Worm (Caenorhabditis elegans) whole organism, late embryonic: Measurements from ENCODE around the gene tmem-24.

Experiments
- C08G9.2 ChIP-seq: sonication (generic microtip); optimal IDR thresholded peaks from 2 replicates; lab custom pipeline; 2016; ENCODE audit warnings: mild to moderate bottlenecking, missing genetic modification characterization, moderate library complexity, missing compliant biosample characterization
- T23F11.4 ChIP-seq: fragments of 200-800 bp; sonication (Bioruptor generic); optimal IDR thresholded peaks from 2 replicates; lab custom pipeline; 2018; ENCODE audit warnings: mild to moderate bottlenecking, missing genetic modification characterization, missing compliant biosample characterization
- Y22D7AL.16 ChIP-seq: sonication (generic microtip); optimal IDR thresholded peaks from 2 replicates; lab custom pipeline; 2016; ENCODE audit warnings: missing genetic modification characterization, missing compliant biosample characterization
- ahr-1 ChIP-seq: sonication (generic microtip); optimal IDR thresholded peaks from 2 replicates; lab custom pipeline; 2016; ENCODE audit warnings: missing genetic modification characterization, missing compliant biosample characterization
- ama-1 ChIP-seq: fragments of 150-350 bp; optimal IDR thresholded peaks from 2 replicates; lab custom pipeline; 2014
- ceh-14 ChIP-seq: sonication (generic microtip); optimal IDR thresholded peaks from 2 replicates; lab custom pipeline; 2016; ENCODE audit warnings: missing genotype, missing genetic modification characterization, missing compliant biosample characterization
- ceh-18 ChIP-seq: sonication (generic microtip); optimal IDR thresholded peaks from 2 replicates; lab custom pipeline; 2016; ENCODE audit warnings: missing genetic modification characterization, missing compliant biosample characterization
- ceh-22 ChIP-seq: sonication (generic microtip); optimal IDR thresholded peaks from 2 replicates; lab custom pipeline; 2017; ENCODE audit warnings: missing biosample characterization, missing genetic modification characterization
- ceh-24 ChIP-seq: sonication (generic microtip); optimal IDR thresholded peaks from 2 replicates; lab custom pipeline; 2016; ENCODE audit warnings: mild to moderate bottlenecking, missing genetic modification characterization, missing compliant biosample characterization
- ceh-30 ChIP-seq: fragments of 150-350 bp; optimal IDR thresholded peaks from 2 replicates; lab custom pipeline; 2014; ENCODE audit warnings: missing biosample characterization, missing genetic modification characterization
- ceh-31 ChIP-seq: sonication (generic microtip); optimal IDR thresholded peaks from 2 replicates; lab custom pipeline; 2016; ENCODE audit warnings: missing genetic modification characterization, missing compliant biosample characterization
- ceh-34 ChIP-seq: sonication (generic microtip); optimal IDR thresholded peaks from 2 replicates; lab custom pipeline; 2016; ENCODE audit warnings: mild to moderate bottlenecking, missing genetic modification characterization, missing compliant biosample characterization
- ceh-45 ChIP-seq: fragments of 200-800 bp; sonication (Bioruptor generic); IDR thresholded peaks from 2 replicates; pipeline ENCODE4 v1.3.6; 2022; ENCODE audit warnings: missing genetic modification reagents, missing genetic modification characterization, missing compliant biosample characterization
- ceh-48 ChIP-seq: sonication (generic microtip); optimal IDR thresholded peaks from 2 replicates; lab custom pipeline; 2016; ENCODE audit warnings: missing genetic modification characterization, inconsistent platforms, missing compliant biosample characterization
- ceh-9 ChIP-seq: sonication (generic microtip); optimal IDR thresholded peaks from 2 replicates; lab custom pipeline; 2016; ENCODE audit warnings: mild to moderate bottlenecking, missing genetic modification characterization, inconsistent platforms, missing compliant biosample characterization
- elt-2 ChIP-seq: sonication (generic microtip); optimal IDR thresholded peaks from 2 replicates; lab custom pipeline; 2016; ENCODE audit warnings: missing genetic modification reagents, missing genetic modification characterization, missing compliant biosample characterization
- elt-4 ChIP-seq: sonication (generic microtip); optimal IDR thresholded peaks from 2 replicates; lab custom pipeline; 2016; ENCODE audit warnings: missing genetic modification characterization, missing compliant biosample characterization
- eyg-1 ChIP-seq: sonication (generic microtip); optimal IDR thresholded peaks from 2 replicates; lab custom pipeline; 2016; ENCODE audit warnings: missing genotype, missing genetic modification characterization, missing compliant biosample characterization
- fax-1 ChIP-seq: sonication (generic microtip); optimal IDR thresholded peaks from 2 replicates; lab custom pipeline; 2016; ENCODE audit warnings: missing genotype, missing genetic modification characterization, missing compliant biosample characterization
- fkh-10 ChIP-seq: fragments of 150-350 bp; optimal IDR thresholded peaks from 2 replicates; lab custom pipeline; 2014; ENCODE audit warnings: missing biosample characterization, missing genetic modification reagents, missing genetic modification characterization
- fkh-6 ChIP-seq: sonication (generic microtip); optimal IDR thresholded peaks from 2 replicates; lab custom pipeline; 2016; ENCODE audit warnings: missing genetic modification characterization, missing compliant biosample characterization
- hlh-13 ChIP-seq: fragments of 200-800 bp; sonication (Bioruptor generic); optimal IDR thresholded peaks from 2 replicates; lab custom pipeline; 2018; ENCODE audit warnings: mild to moderate bottlenecking, missing genetic modification characterization, missing compliant biosample characterization
- hlh-15 ChIP-seq: sonication (generic microtip); optimal IDR thresholded peaks from 2 replicates; lab custom pipeline; 2016; ENCODE audit warnings: missing genetic modification characterization, missing compliant biosample characterization
- hlh-6 ChIP-seq: sonication (generic microtip); optimal IDR thresholded peaks from 2 replicates; lab custom pipeline; 2016; ENCODE audit warnings: missing genotype, missing genetic modification characterization, missing compliant biosample characterization
- nfya-1 ChIP-seq: sonication (generic microtip); optimal IDR thresholded peaks from 2 replicates; lab custom pipeline; 2017; ENCODE audit warnings: missing genetic modification characterization, mild to moderate bottlenecking, missing compliant biosample characterization, antibody characterized with exemption, moderate library complexity
- nhr-11 ChIP-seq: fragments of 150-350 bp; optimal IDR thresholded peaks from 2 replicates; lab custom pipeline; 2014; ENCODE audit warnings: missing biosample characterization, missing genetic modification characterization
- nhr-232 ChIP-seq: sonication (generic microtip); optimal IDR thresholded peaks from 2 replicates; lab custom pipeline; 2016; ENCODE audit warnings: missing genetic modification characterization, missing compliant biosample characterization
- odd-2 ChIP-seq: sonication (generic microtip); optimal IDR thresholded peaks from 2 replicates; lab custom pipeline; 2017; ENCODE audit warnings: antibody characterized with exemption, mild to moderate bottlenecking, missing genetic modification characterization, missing compliant biosample characterization
- pat-9 ChIP-seq: fragments of 200-800 bp; sonication (Bioruptor generic); optimal IDR thresholded peaks from 2 replicates; lab custom pipeline; 2018; ENCODE audit warnings: mild to moderate bottlenecking, missing genetic modification characterization, moderate library complexity, missing compliant biosample characterization
- pros-1 ChIP-seq: fragments of 150-350 bp; optimal IDR thresholded peaks from 2 replicates; lab custom pipeline; 2014; ENCODE audit warnings: missing biosample characterization, missing genetic modification reagents, missing genetic modification characterization
- rnt-1 ChIP-seq: sonication (generic microtip); optimal IDR thresholded peaks from 2 replicates; lab custom pipeline; 2016; ENCODE audit warnings: missing genetic modification characterization, missing compliant biosample characterization
- sdc-2 ChIP-seq: sonication (generic microtip); optimal IDR thresholded peaks from 2 replicates; lab custom pipeline; 2016; ENCODE audit warnings: missing genotype, missing genetic modification characterization, missing compliant biosample characterization
- sox-4 ChIP-seq: sonication (generic microtip); optimal IDR thresholded peaks from 2 replicates; lab custom pipeline; 2017; ENCODE audit warnings: mild to moderate bottlenecking, missing genetic modification characterization, inconsistent platforms, missing compliant biosample characterization
- tbx-2 ChIP-seq: sonication (generic microtip); optimal IDR thresholded peaks from 2 replicates; lab custom pipeline; 2016; ENCODE audit warnings: missing genetic modification characterization, missing compliant biosample characterization
- unc-3 ChIP-seq, 2 experiments: fragments of 200-800 bp in 1 of 2; sonication (Bioruptor generic) in 1 of 2; sonication (generic microtip) in 1 of 2; conservative IDR thresholded peaks in 1 of 2; optimal IDR thresholded peaks in 1 of 2; 2 replicates each; pipeline versions ENCODE4 v1.3.6 to Lab custom; 2016 to 2022; ENCODE audit warnings: missing compliant biosample characterization in 2 of 2, missing genetic modification characterization in 2 of 2, missing genetic modification reagents in 1 of 2
- unc-55 ChIP-seq: sonication (generic microtip); optimal IDR thresholded peaks from 2 replicates; lab custom pipeline; 2017; ENCODE audit warnings: missing biosample characterization, missing genetic modification reagents, missing genetic modification characterization
- zip-5 ChIP-seq: sonication (generic microtip); optimal IDR thresholded peaks from 2 replicates; lab custom pipeline; 2016; ENCODE audit warnings: missing genetic modification characterization, missing compliant biosample characterization
- ztf-16 ChIP-seq: sonication (generic microtip); optimal IDR thresholded peaks from 2 replicates; lab custom pipeline; 2017; ENCODE audit warnings: missing genetic modification characterization, missing compliant biosample characterization

The tmem-24 gene

ce11 chrX:3694172-3694571, 49.5 kb upstream of the tmem-24 start (continued):
- TF ChIP-seq ceh-24 (no peak), ztf-16 (tag; lab: Kevin White, UChicago) (no peak), elt-2 (tag; lab: Kevin White, UChicago) (peak; percentile 28), odd-2 (tag; lab: Kevin White, UChicago) (no peak), fkh-10 (GFP tag; lab: Kevin White, UChicago) (no peak), hlh-15 (no peak), fax-1 (no peak), Y22D7AL.16 (tag; lab: Kevin White, UChicago) (no peak), ceh-22 (peak; percentile 32), tbx-2 (tag; lab: Kevin White, UChicago) (peak; percentile 79)

- TF ChIP-seq ceh-14 (tag; lab: Kevin White, UChicago): no peak
- TF ChIP-seq sox-4 (tag; lab: Kevin White, UChicago): no peak
- TF ChIP-seq pros-1 (tag; lab: Kevin White, UChicago): no peak
- TF ChIP-seq fkh-10 (GFP tag; lab: Kevin White, UChicago): no peak
- TF ChIP-seq ceh-34: no peak
- TF ChIP-seq unc-3 (GFP tag; conservative IDR thresholded peaks at IDR 0.05; lab: Robert Waterston, UW): no peak
- no peak for TF ChIP-seq unc-3 (tag; optimal IDR thresholded peaks at IDR 0.05; lab: Kevin White, UChicago)
- no peak for TF ChIP-seq ceh-48 (tag; lab: Kevin White, UChicago)
- TF ChIP-seq ama-1 (lab: Kevin White, UChicago): no peak
- no peak for TF ChIP-seq elt-4 (tag; lab: Kevin White, UChicago)
- TF ChIP-seq rnt-1 (tag; lab: Kevin White, UChicago): no peak
- TF ChIP-seq zip-5 (tag; lab: Kevin White, UChicago): no peak
- TF ChIP-seq hlh-6 (tag; lab: Kevin White, UChicago): no peak
- no peak for TF ChIP-seq ceh-22
- no peak for TF ChIP-seq hlh-13 (GFP tag; lab: Kevin White, UChicago)
- no peak for TF ChIP-seq odd-2 (tag; lab: Kevin White, UChicago)
- TF ChIP-seq T23F11.4 (GFP tag; lab: Kevin White, UChicago): no peak
- TF ChIP-seq eyg-1 (tag; lab: Kevin White, UChicago): no peak
- no peak for TF ChIP-seq sdc-2 (tag; lab: Kevin White, UChicago)
- no peak for TF ChIP-seq ceh-9
- no peak for TF ChIP-seq unc-55 (GFP tag; lab: Kevin White, UChicago)
Observed at ce11 chrX:3693138-3693537, 48.4 kb upstream of the tmem-24 start, which contains the start of gene C02F12.8. C02F12.8 (minus strand) TSS chrX:3693238.

- TF ChIP-seq ceh-14 (tag; lab: Kevin White, UChicago) (no peak), nhr-11 (no peak), ceh-24 (no peak)
- TF ChIP-seq, all 69 proteins: peak for 0
Observed at ce11 chrX:3689802-3690201, 45.1 kb upstream of the tmem-24 start.

- TF ChIP-seq rnt-1 (tag; lab: Kevin White, UChicago) (peak; percentile 59), pros-1 (tag; lab: Kevin White, UChicago) (no peak), pat-9 (peak; percentile 4), ceh-31 (tag; lab: Kevin White, UChicago) (peak; percentile 23), nfya-1 (tag; lab: Kevin White, UChicago) (peak; percentile 39), ceh-34 (peak; percentile 11), ceh-48 (tag; lab: Kevin White, UChicago) (no peak), unc-55 (GFP tag; lab: Kevin White, UChicago) (peak; percentile 84), ceh-18 (peak; percentile 77)
Observed at ce11 chrX:3689155-3689719, 44.5 kb upstream of the tmem-24 start, which contains the start of gene tag-278. tag-278 (minus strand) TSS chrX:3689205.

- TF ChIP-seq ahr-1 (tag; lab: Kevin White, UChicago): no peak
- no peak for TF ChIP-seq sox-4 (tag; lab: Kevin White, UChicago)
- TF ChIP-seq nhr-232: no peak
- TF ChIP-seq elt-4 (tag; lab: Kevin White, UChicago): no peak
- TF ChIP-seq ceh-30 (tag; lab: Kevin White, UChicago): no peak
- no peak for TF ChIP-seq nfya-1 (tag; lab: Kevin White, UChicago)
- TF ChIP-seq ceh-18: no peak
- no peak for TF ChIP-seq fkh-6 (tag; lab: Kevin White, UChicago)
- no peak for TF ChIP-seq C08G9.2
- no peak for TF ChIP-seq ceh-45
- TF ChIP-seq, all 69 proteins: peak for 0
Observed at ce11 chrX:3686420-3686819, 41.7 kb upstream of the tmem-24 start.
